Worm (Caenorhabditis elegans) whole organism, young adult: ENCODE data around the gene C49F8.3.

Source experiments
- B0261.1 ChIP-seq: sonication (generic microtip); optimal IDR thresholded peaks from 2 replicates; lab custom pipeline; 2016; ENCODE audit warnings: mild to moderate bottlenecking, missing genetic modification characterization, moderate library complexity, missing compliant biosample characterization
- C06A6.2 ChIP-seq: fragments of 200-800 bp; sonication (Bioruptor generic); conservative IDR thresholded peaks from 2 replicates; pipeline ENCODE4 v1.3.6; 2022; ENCODE audit warnings: missing genetic modification characterization, missing compliant biosample characterization
- D2030.7 ChIP-seq: fragments of 200-800 bp; sonication (Bioruptor generic); IDR thresholded peaks from 2 replicates; pipeline ENCODE4 v1.3.6; 2022; ENCODE audit warnings: missing genetic modification reagents, missing genetic modification characterization, missing compliant biosample characterization
- F55B11.4 ChIP-seq: sonication (generic microtip); optimal IDR thresholded peaks from 2 replicates; lab custom pipeline; 2016; ENCODE audit warnings: missing compliant biosample characterization, missing genetic modification characterization, borderline replicate concordance; ENCODE audit not compliant: insufficient read depth
- F57C9.4 ChIP-seq: sonication (generic microtip); optimal IDR thresholded peaks from 2 replicates; lab custom pipeline; 2017; ENCODE audit warnings: mild to moderate bottlenecking, missing genetic modification characterization, missing compliant biosample characterization
- Y67H2A.10 ChIP-seq: fragments of 200-800 bp; sonication (Bioruptor generic); conservative IDR thresholded peaks from 2 replicates; pipeline ENCODE4 v1.3.6; 2022; ENCODE audit warnings: missing genetic modification reagents, missing genetic modification characterization, missing compliant biosample characterization
- ZK185.1 ChIP-seq: sonication (generic microtip); optimal IDR thresholded peaks from 2 replicates; lab custom pipeline; 2016; ENCODE audit warnings: mild to moderate bottlenecking, missing genetic modification characterization, missing compliant biosample characterization; ENCODE audit not compliant: poor library complexity, severe bottlenecking
- atf-7 ChIP-seq: sonication (generic microtip); optimal IDR thresholded peaks from 2 replicates; lab custom pipeline; 2017; ENCODE audit warnings: mild to moderate bottlenecking, missing genetic modification characterization, missing compliant biosample characterization
- athp-1 ChIP-seq: sonication (generic microtip); optimal IDR thresholded peaks from 2 replicates; lab custom pipeline; 2017; ENCODE audit warnings: mild to moderate bottlenecking, missing genetic modification characterization, missing compliant biosample characterization
- attf-6 ChIP-seq: fragments of 200-800 bp; sonication (Bioruptor generic); IDR thresholded peaks from 2 replicates; pipeline ENCODE4 v1.3.6; 2022; ENCODE audit warnings: missing genetic modification reagents, missing genetic modification characterization, missing compliant biosample characterization
- cebp-1 ChIP-seq, 2 experiments: fragments of 200-800 bp in 1 of 2; sonication (Bioruptor generic) in 1 of 2; sonication (generic microtip) in 1 of 2; IDR thresholded peaks in 1 of 2; optimal IDR thresholded peaks in 1 of 2; 2 replicates each; pipeline versions ENCODE4 v1.3.6 to Lab custom; 2017 to 2022; ENCODE audit warnings: missing compliant biosample characterization in 2 of 2, missing genetic modification characterization in 2 of 2, mild to moderate bottlenecking in 1 of 2, missing genetic modification reagents in 1 of 2, moderate library complexity in 1 of 2
- cebp-2 ChIP-seq: fragments of 200-800 bp; sonication (Bioruptor generic); IDR thresholded peaks from 2 replicates; pipeline ENCODE4 v1.3.6; 2022; ENCODE audit warnings: missing genetic modification characterization, missing compliant biosample characterization
- ceh-58 ChIP-seq: fragments of 200-800 bp; sonication (Bioruptor generic); IDR thresholded peaks from 2 replicates; pipeline ENCODE4 v1.3.6; 2022; ENCODE audit warnings: missing genetic modification characterization, missing compliant biosample characterization
- ceh-79 ChIP-seq: sonication (generic microtip); optimal IDR thresholded peaks from 2 replicates; lab custom pipeline; 2017; ENCODE audit warnings: mild to moderate bottlenecking, missing genetic modification characterization, missing compliant biosample characterization
- die-1 ChIP-seq: sonication (generic microtip); optimal IDR thresholded peaks from 2 replicates; lab custom pipeline; 2016; ENCODE audit warnings: missing genotype, mild to moderate bottlenecking, missing genetic modification characterization, missing compliant biosample characterization
- dox-1 ChIP-seq: fragments of 200-800 bp; sonication (Bioruptor generic); IDR thresholded peaks from 2 replicates; pipeline ENCODE4 v1.3.6; 2022; ENCODE audit warnings: missing genetic modification reagents, missing genetic modification characterization, missing compliant biosample characterization
- dpl-1 ChIP-seq: fragments of 150-350 bp; optimal IDR thresholded peaks from 2 replicates; lab custom pipeline; 2014; ENCODE audit warnings: missing biosample characterization, missing genetic modification reagents, missing genetic modification characterization
- gei-17 ChIP-seq: fragments of 200-800 bp; sonication (Bioruptor generic); optimal IDR thresholded peaks from 2 replicates; lab custom pipeline; 2018; ENCODE audit warnings: mild to moderate bottlenecking, missing genetic modification characterization, missing compliant biosample characterization
- him-1 ChIP-seq: sonication (generic microtip); optimal IDR thresholded peaks from 2 replicates; lab custom pipeline; 2016; ENCODE audit warnings: missing genotype, missing genetic modification reagents, missing genetic modification characterization, missing compliant biosample characterization
- hmg-1.2 ChIP-seq: fragments of 200-800 bp; sonication (Bioruptor generic); IDR thresholded peaks from 2 replicates; pipeline ENCODE4 v1.3.6; 2022; ENCODE audit warnings: missing genetic modification reagents, missing genetic modification characterization, missing compliant biosample characterization
- hsf-1 ChIP-seq: fragments of 200-800 bp; sonication (Bioruptor generic); IDR thresholded peaks from 2 replicates; pipeline ENCODE4 v1.3.6; 2022; ENCODE audit warnings: missing genetic modification reagents, missing genetic modification characterization, missing compliant biosample characterization
- let-607 ChIP-seq, 2 experiments: fragments of 200-800 bp in 1 of 2; sonication (Bioruptor generic) in 1 of 2; sonication (generic microtip) in 1 of 2; optimal IDR thresholded peaks; 2 replicates each; lab custom pipeline; 2016 to 2018; ENCODE audit warnings: mild to moderate bottlenecking in 2 of 2, missing compliant biosample characterization in 2 of 2, missing genetic modification characterization in 2 of 2, moderate library complexity in 2 of 2, missing genotype in 1 of 2
- lin-26 ChIP-seq: fragments of 200-800 bp; sonication (Bioruptor generic); IDR thresholded peaks from 2 replicates; pipeline ENCODE4 v1.3.6; 2022; ENCODE audit warnings: missing genetic modification reagents, missing genetic modification characterization, missing compliant biosample characterization
- lin-40 ChIP-seq: sonication (generic microtip); optimal IDR thresholded peaks from 2 replicates; lab custom pipeline; 2016; ENCODE audit warnings: missing genetic modification characterization, mild to moderate bottlenecking, missing compliant biosample characterization, missing genotype, missing genetic modification reagents
- lir-1 ChIP-seq: fragments of 200-800 bp; sonication (Bioruptor generic); conservative IDR thresholded peaks from 2 replicates; pipeline ENCODE4 v1.3.6; 2022; ENCODE audit warnings: missing genetic modification reagents, missing genetic modification characterization, missing compliant biosample characterization
- lsy-27 ChIP-seq: sonication (generic microtip); optimal IDR thresholded peaks from 2 replicates; lab custom pipeline; 2017; ENCODE audit warnings: missing genetic modification characterization, mild to moderate bottlenecking, missing compliant biosample characterization, antibody characterized with exemption, missing genotype, borderline replicate concordance; ENCODE audit not compliant: insufficient read depth
- madf-10 ChIP-seq: sonication (generic microtip); optimal IDR thresholded peaks from 2 replicates; lab custom pipeline; 2016; ENCODE audit warnings: mild to moderate bottlenecking, missing genetic modification characterization, missing compliant biosample characterization
- madf-8 ChIP-seq: fragments of 200-800 bp; sonication (Bioruptor generic); conservative IDR thresholded peaks from 2 replicates; pipeline ENCODE4 v1.3.6; 2022; ENCODE audit warnings: missing genetic modification reagents, missing genetic modification characterization, missing compliant biosample characterization
- mcd-1 ChIP-seq: fragments of 200-800 bp; sonication (Bioruptor generic); IDR thresholded peaks from 2 replicates; pipeline ENCODE4 v1.3.6; 2022; ENCODE audit warnings: missing genetic modification reagents, missing genetic modification characterization, missing compliant biosample characterization
- mel-28 ChIP-seq: sonication (generic microtip); optimal IDR thresholded peaks from 2 replicates; lab custom pipeline; 2016; ENCODE audit warnings: borderline replicate concordance, mild to moderate bottlenecking, missing genetic modification characterization, missing compliant biosample characterization
- nhr-179 ChIP-seq: sonication (generic microtip); optimal IDR thresholded peaks from 2 replicates; lab custom pipeline; 2016; ENCODE audit warnings: mild to moderate bottlenecking, missing genetic modification characterization, missing compliant biosample characterization
- nhr-27 ChIP-seq: fragments of 200-800 bp; sonication (Bioruptor generic); optimal IDR thresholded peaks from 2 replicates; lab custom pipeline; 2018; ENCODE audit warnings: mild to moderate bottlenecking, missing genetic modification characterization, moderate library complexity, missing compliant biosample characterization
- nhr-80 ChIP-seq: sonication (generic microtip); optimal IDR thresholded peaks from 2 replicates; lab custom pipeline; 2016; ENCODE audit warnings: missing genetic modification characterization, missing compliant biosample characterization
- nhr-90 ChIP-seq: sonication (generic microtip); optimal IDR thresholded peaks from 2 replicates; lab custom pipeline; 2016; ENCODE audit warnings: missing genotype, mild to moderate bottlenecking, missing genetic modification characterization, missing compliant biosample characterization
- rec-8 ChIP-seq, 2 experiments: sonication (generic microtip); optimal IDR thresholded peaks; 2 replicates each; lab custom pipeline; 2016; ENCODE audit warnings: mild to moderate bottlenecking in 2 of 2, missing genetic modification characterization in 2 of 2, missing genetic modification reagents in 2 of 2, missing genotype in 2 of 2, missing biosample characterization in 1 of 2, missing compliant biosample characterization in 1 of 2, moderate library complexity in 1 of 2
- snpc-1.3 ChIP-seq: sonication (generic microtip); optimal IDR thresholded peaks from 2 replicates; lab custom pipeline; 2017; ENCODE audit warnings: missing genetic modification characterization, mild to moderate bottlenecking, missing compliant biosample characterization, antibody characterized with exemption, moderate library complexity, missing genotype, missing genetic modification reagents; ENCODE audit not compliant: insufficient read depth
- snpc-3.4 ChIP-seq: sonication (generic microtip); optimal IDR thresholded peaks from 2 replicates; lab custom pipeline; 2017; ENCODE audit warnings: missing genetic modification characterization, mild to moderate bottlenecking, missing compliant biosample characterization, antibody characterized with exemption, moderate library complexity, missing genotype, missing genetic modification reagents
- snpc-4 ChIP-seq, 5 experiments: fragments of 150-350 bp in 1 of 5; sonication (generic microtip) in 4 of 5; optimal IDR thresholded peaks; 2 replicates each; lab custom pipeline; 2014 to 2018; ENCODE audit warnings: missing genetic modification characterization in 5 of 5, missing biosample characterization in 3 of 5, antibody characterized with exemption in 2 of 5, mild to moderate bottlenecking in 2 of 5, missing compliant biosample characterization in 2 of 5, missing genotype in 2 of 5, moderate library complexity in 2 of 5, missing genetic modification reagents in 1 of 5
- unc-62 ChIP-seq: fragments of 150-350 bp; optimal IDR thresholded peaks from 2 replicates; lab custom pipeline; 2014; ENCODE audit warnings: missing biosample characterization, missing genetic modification reagents, missing genetic modification characterization
- ztf-18 ChIP-seq: sonication (generic microtip); optimal IDR thresholded peaks from 2 replicates; lab custom pipeline; 2016; ENCODE audit warnings: missing genotype, mild to moderate bottlenecking, missing genetic modification characterization, missing compliant biosample characterization

C49F8.3 gene

ce11 chrX:13401783-13402182 lies 14.4 kb upstream of the C49F8.3 start, which contains the start of gene F02C12.1:
F02C12.1 (plus strand) TSS chrX:13402083.
- TF ChIP-seq madf-10 (tag; lab: Kevin White, UChicago) (no peak), atf-7 (tag; lab: Kevin White, UChicago) (no peak), snpc-3.4 (tag; lab: Kevin White, UChicago) (no peak), madf-8 (no peak), hsf-1 (GFP tag; lab: Robert Waterston, UW) (no peak), lin-40 (tag; lab: Kevin White, UChicago) (no peak), D2030.7 (no peak), lin-26 (no peak), athp-1 (tag; lab: Kevin White, UChicago) (no peak)
- TF ChIP-seq, all 124 proteins: peak for 0

DNA sequence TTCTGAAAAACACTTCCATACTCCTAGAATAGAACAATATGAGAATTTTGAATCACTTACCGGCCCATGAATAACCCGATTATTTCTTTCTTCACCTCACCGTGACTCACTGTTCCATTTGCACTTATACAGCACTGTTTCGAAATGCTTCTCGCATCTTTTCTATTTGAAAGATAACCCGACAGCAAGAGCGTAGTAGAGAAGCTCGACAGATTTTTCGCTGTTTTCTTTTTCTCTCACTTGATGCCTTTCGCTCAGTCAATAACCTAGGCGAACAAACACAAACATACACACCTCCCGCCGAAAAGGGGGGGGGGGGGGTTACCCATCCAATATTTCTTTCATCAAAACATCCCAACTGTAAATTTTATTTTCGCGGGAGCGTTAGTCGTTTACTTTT lies 14.0 kb upstream of the C49F8.3 start:
- TF ChIP-seq dox-1 (GFP tag; lab: Robert Waterston, UW) (0 out of 2 replicates have a peak, but pooled peaks have one; percentile 6), ztf-18 (tag; lab: Kevin White, UChicago) (no peak), cebp-1 (GFP tag; IDR thresholded peaks at IDR 0.05; lab: Robert Waterston, UW) (peak; percentile 75), cebp-1 (tag; optimal IDR thresholded peaks at IDR 0.05; lab: Kevin White, UChicago) (peak; percentile 81), nhr-80 (peak; percentile 71)

ce11 chrX:13399221-13399620 lies 11.9 kb upstream of the C49F8.3 start, which contains the start of gene F02C12.2:
F02C12.2 (minus strand) TSS chrX:13399321.
- TF ChIP-seq nhr-179 (tag; lab: Kevin White, UChicago), result no peak

DNA sequence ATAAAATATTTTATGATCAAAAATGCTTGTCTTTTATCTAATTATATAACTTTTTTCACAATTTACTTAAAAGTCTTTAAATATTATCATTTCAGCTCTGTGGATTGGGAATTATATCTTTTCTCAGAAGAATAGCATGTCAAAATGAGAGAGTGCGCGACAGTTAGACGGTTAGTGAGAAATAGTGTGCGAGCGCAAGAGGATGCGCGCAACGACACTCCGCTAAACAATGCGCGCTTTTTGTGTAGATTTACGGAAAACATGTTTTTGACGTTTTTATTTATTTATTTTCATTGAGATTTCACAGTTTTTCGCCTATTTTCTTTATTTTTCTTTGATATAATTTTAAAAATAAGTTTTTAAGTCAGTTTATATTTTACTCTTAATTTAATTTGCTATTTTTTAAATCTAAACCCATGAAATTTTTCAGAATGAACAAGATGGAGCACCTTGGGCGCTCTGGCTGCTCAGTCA lies 9.2 kb upstream of the C49F8.3 start, which contains the start of gene F02C12.3:
Gene F02C12.3 (plus strand): TSS at position 424 of the 474 bp plus-strand sequence.
- TF ChIP-seq ceh-79 (tag; lab: Kevin White, UChicago), result no peak
- TF ChIP-seq Y67H2A.10 (GFP tag; lab: Robert Waterston, UW), result no peak
- TF ChIP-seq ZK185.1 (tag; lab: Kevin White, UChicago), result peak; percentile 30
- no peak for TF ChIP-seq unc-62 (GFP tag; lab: Kevin White, UChicago)
- TF ChIP-seq nhr-27 (tag; lab: Kevin White, UChicago), result no peak
- TF ChIP-seq mel-28 (tag; lab: Kevin White, UChicago), result no peak
- TF ChIP-seq B0261.1 (tag; lab: Kevin White, UChicago), result peak; percentile 7
- peak; percentile 80 for TF ChIP-seq lin-40 (tag; lab: Kevin White, UChicago)
- no peak for TF ChIP-seq nhr-90 (tag; lab: Kevin White, UChicago)
- no peak for TF ChIP-seq snpc-4 (GFP tag; optimal IDR thresholded peaks at IDR 0.05; lab: Kevin White, UChicago)
- peak in 1 of 4 experiments; percentile 1 for TF ChIP-seq snpc-4 (tag; optimal IDR thresholded peaks at IDR 0.05; lab: Kevin White, UChicago)
- TF ChIP-seq cebp-2 (GFP tag; lab: Robert Waterston, UW), result no peak
- TF ChIP-seq lsy-27 (tag; lab: Kevin White, UChicago), result no peak
- no peak for TF ChIP-seq ceh-58
- no peak for TF ChIP-seq attf-6 (GFP tag; lab: Robert Waterston, UW)
- TF ChIP-seq dpl-1, result no peak
- no peak for TF ChIP-seq die-1
- no peak for TF ChIP-seq F55B11.4 (tag; lab: Kevin White, UChicago)
- no peak for TF ChIP-seq rec-8 (tag; optimal IDR thresholded peaks at IDR 0.05; lab: Kevin White, UChicago)
- TF ChIP-seq lir-1 (GFP tag; lab: Robert Waterston, UW), result no peak
- TF ChIP-seq let-607 (tag; optimal IDR thresholded peaks at IDR 0.05; lab: Kevin White, UChicago), result peak in 1 of 2 experiments; percentile 23
- peak; percentile 98 for TF ChIP-seq hmg-1.2 (GFP tag; lab: Robert Waterston, UW)
- no peak for TF ChIP-seq F57C9.4 (tag; lab: Kevin White, UChicago)
- TF ChIP-seq nhr-179 (tag; lab: Kevin White, UChicago), result no peak
- no peak for TF ChIP-seq C06A6.2 (GFP tag; lab: Robert Waterston, UW)
- no peak for TF ChIP-seq him-1 (tag; lab: Kevin White, UChicago)
- TF ChIP-seq madf-10 (tag; lab: Kevin White, UChicago), result no peak
- peak; percentile 50; the same call in 1 of the 2 replicates for TF ChIP-seq mcd-1 (GFP tag; lab: Robert Waterston, UW)
- TF ChIP-seq gei-17, result no peak
- no peak for TF ChIP-seq atf-7 (tag; lab: Kevin White, UChicago)
- TF ChIP-seq snpc-1.3 (tag; lab: Kevin White, UChicago), result no peak
